Worm (Caenorhabditis elegans) whole organism, L4 larva: Measurements from ENCODE around the gene cgh-1.

Experiments
- R02D3.7 ChIP-seq: fragments of 150-350 bp; sonication (generic microtip); optimal IDR thresholded peaks from 3 replicates; lab custom pipeline; 2014; ENCODE audit warnings: missing biosample characterization, missing genetic modification characterization
- aly-2 ChIP-seq: sonication (generic microtip); optimal IDR thresholded peaks from 2 replicates; lab custom pipeline; 2018; ENCODE audit warnings: missing biosample characterization, missing genetic modification characterization
- ama-1 ChIP-seq: fragments of 150-350 bp; optimal IDR thresholded peaks from 2 replicates; lab custom pipeline; 2014; ENCODE audit warnings: inconsistent platforms, mixed read lengths
- nhr-237 ChIP-seq: sonication (generic microtip); optimal IDR thresholded peaks from 2 replicates; lab custom pipeline; 2017; ENCODE audit warnings: missing biosample characterization, missing genetic modification characterization
- nhr-25 ChIP-seq: sonication (generic microtip); optimal IDR thresholded peaks from 2 replicates; lab custom pipeline; 2017; ENCODE audit warnings: missing genetic modification characterization, mild to moderate bottlenecking, missing compliant biosample characterization, antibody characterized with exemption, moderate library complexity, borderline replicate concordance; ENCODE audit not compliant: insufficient read depth
- pqm-1 ChIP-seq: sonication (generic microtip); optimal IDR thresholded peaks from 2 replicates; lab custom pipeline; 2017; ENCODE audit warnings: missing biosample characterization, missing genetic modification characterization
- zag-1 ChIP-seq: fragments of 150-350 bp; optimal IDR thresholded peaks from 2 replicates; lab custom pipeline; 2014; ENCODE audit warnings: missing biosample characterization, missing genetic modification characterization

- TF ChIP-seq nhr-237 (tag; lab: Kevin White, UChicago) (no peak), aly-2 (tag; lab: Kevin White, UChicago) (no peak), ama-1 (lab: Kevin White, UChicago) (no peak), nhr-25 (tag; lab: Kevin White, UChicago) (no peak), zag-1 (tag; lab: Kevin White, UChicago) (no peak), pqm-1 (tag; lab: Kevin White, UChicago) (no peak), R02D3.7 (tag; lab: Kevin White, UChicago) (no peak)
Measured at ce11 chrIII:7530108-7530507, 32.5 kb upstream of the cgh-1 start.
